Worm (Caenorhabditis elegans) whole organism, young adult: ENCODE data around the gene F45C12.17.

Experiments
- B0261.1 ChIP-seq: sonication (generic microtip); optimal IDR thresholded peaks from 2 replicates; lab custom pipeline; 2016; ENCODE audit warnings: mild to moderate bottlenecking, missing genetic modification characterization, moderate library complexity, missing compliant biosample characterization
- B0336.3 ChIP-seq: fragments of 200-800 bp; sonication (Bioruptor generic); IDR thresholded peaks from 2 replicates; pipeline ENCODE4 v1.3.6; 2022; ENCODE audit warnings: missing genetic modification characterization, missing compliant biosample characterization
- C17E4.6 ChIP-seq: fragments of 200-800 bp; sonication (Bioruptor generic); IDR thresholded peaks from 2 replicates; pipeline ENCODE4 v1.3.6; 2022; ENCODE audit warnings: missing genetic modification reagents, missing genetic modification characterization, missing compliant biosample characterization
- F10E7.11 ChIP-seq: sonication (generic microtip); optimal IDR thresholded peaks from 2 replicates; lab custom pipeline; 2017; ENCODE audit warnings: mild to moderate bottlenecking, missing genetic modification characterization, moderate library complexity, missing compliant biosample characterization
- F22D6.2 ChIP-seq: sonication (generic microtip); optimal IDR thresholded peaks from 2 replicates; lab custom pipeline; 2016; ENCODE audit warnings: mild to moderate bottlenecking, missing genetic modification characterization, missing compliant biosample characterization
- F37B4.10 ChIP-seq: fragments of 200-800 bp; sonication (Bioruptor generic); IDR thresholded peaks from 2 replicates; pipeline ENCODE4 v1.3.6; 2022; ENCODE audit warnings: missing genetic modification characterization, missing compliant biosample characterization
- F55B11.4 ChIP-seq: sonication (generic microtip); optimal IDR thresholded peaks from 2 replicates; lab custom pipeline; 2016; ENCODE audit warnings: missing compliant biosample characterization, missing genetic modification characterization, borderline replicate concordance; ENCODE audit not compliant: insufficient read depth
- F57A8.1 ChIP-seq: fragments of 200-800 bp; sonication (Bioruptor generic); optimal IDR thresholded peaks from 2 replicates; lab custom pipeline; 2018; ENCODE audit warnings: mild to moderate bottlenecking, missing genetic modification characterization, moderate library complexity, missing compliant biosample characterization
- T26A5.8 ChIP-seq: sonication (generic microtip); optimal IDR thresholded peaks from 2 replicates; lab custom pipeline; 2016; ENCODE audit warnings: missing genetic modification characterization, missing compliant biosample characterization
- Y53G8AR.9 ChIP-seq: fragments of 200-800 bp; sonication (Bioruptor generic); conservative IDR thresholded peaks from 2 replicates; pipeline ENCODE4 v1.3.6; 2022; ENCODE audit warnings: missing genetic modification reagents, missing genetic modification characterization, missing compliant biosample characterization
- Y56A3A.18 ChIP-seq: fragments of 200-800 bp; sonication (Bioruptor generic); IDR thresholded peaks from 2 replicates; pipeline ENCODE4 v1.3.6; 2022; ENCODE audit warnings: missing genetic modification reagents, missing genetic modification characterization, missing compliant biosample characterization
- Y95B8A.8 ChIP-seq: fragments of 200-800 bp; sonication (Bioruptor generic); IDR thresholded peaks from 2 replicates; pipeline ENCODE4 v1.3.6; 2022; ENCODE audit warnings: missing genetic modification reagents, missing genetic modification characterization, missing compliant biosample characterization
- akir-1 ChIP-seq: fragments of 200-800 bp; sonication (Bioruptor generic); optimal IDR thresholded peaks from 2 replicates; lab custom pipeline; 2018; ENCODE audit warnings: mild to moderate bottlenecking, missing genetic modification characterization, moderate library complexity, missing compliant biosample characterization
- aptf-2 ChIP-seq: fragments of 200-800 bp; sonication (Bioruptor generic); conservative IDR thresholded peaks from 2 replicates; pipeline ENCODE4 v1.3.6; 2022; ENCODE audit warnings: missing genetic modification reagents, missing genetic modification characterization, missing compliant biosample characterization
- atf-7 ChIP-seq: sonication (generic microtip); optimal IDR thresholded peaks from 2 replicates; lab custom pipeline; 2017; ENCODE audit warnings: mild to moderate bottlenecking, missing genetic modification characterization, missing compliant biosample characterization
- athp-1 ChIP-seq: sonication (generic microtip); optimal IDR thresholded peaks from 2 replicates; lab custom pipeline; 2017; ENCODE audit warnings: mild to moderate bottlenecking, missing genetic modification characterization, missing compliant biosample characterization
- cebp-1 ChIP-seq, 2 experiments: fragments of 200-800 bp in 1 of 2; sonication (Bioruptor generic) in 1 of 2; sonication (generic microtip) in 1 of 2; IDR thresholded peaks in 1 of 2; optimal IDR thresholded peaks in 1 of 2; 2 replicates each; pipeline versions ENCODE4 v1.3.6 to Lab custom; 2017 to 2022; ENCODE audit warnings: missing compliant biosample characterization in 2 of 2, missing genetic modification characterization in 2 of 2, mild to moderate bottlenecking in 1 of 2, missing genetic modification reagents in 1 of 2, moderate library complexity in 1 of 2
- ceh-79 ChIP-seq: sonication (generic microtip); optimal IDR thresholded peaks from 2 replicates; lab custom pipeline; 2017; ENCODE audit warnings: mild to moderate bottlenecking, missing genetic modification characterization, missing compliant biosample characterization
- ceh-91 ChIP-seq: fragments of 200-800 bp; sonication (Bioruptor generic); IDR thresholded peaks from 2 replicates; pipeline ENCODE4 v1.3.6; 2022; ENCODE audit warnings: missing genetic modification reagents, missing genetic modification characterization, missing compliant biosample characterization
- ets-4 ChIP-seq: fragments of 200-800 bp; sonication (Bioruptor generic); optimal IDR thresholded peaks from 2 replicates; lab custom pipeline; 2018; ENCODE audit warnings: mild to moderate bottlenecking, missing genetic modification characterization, missing compliant biosample characterization
- fkh-3 ChIP-seq: sonication (generic microtip); optimal IDR thresholded peaks from 2 replicates; lab custom pipeline; 2016; ENCODE audit warnings: mild to moderate bottlenecking, missing genetic modification characterization, missing compliant biosample characterization
- lin-40 ChIP-seq: sonication (generic microtip); optimal IDR thresholded peaks from 2 replicates; lab custom pipeline; 2016; ENCODE audit warnings: missing genetic modification characterization, mild to moderate bottlenecking, missing compliant biosample characterization, missing genotype, missing genetic modification reagents
- lin-54 ChIP-seq: fragments of 200-800 bp; sonication (Bioruptor generic); optimal IDR thresholded peaks from 2 replicates; lab custom pipeline; 2018; ENCODE audit warnings: mild to moderate bottlenecking, missing genetic modification characterization, missing compliant biosample characterization
- lir-1 ChIP-seq: fragments of 200-800 bp; sonication (Bioruptor generic); conservative IDR thresholded peaks from 2 replicates; pipeline ENCODE4 v1.3.6; 2022; ENCODE audit warnings: missing genetic modification reagents, missing genetic modification characterization, missing compliant biosample characterization
- lsy-27 ChIP-seq: sonication (generic microtip); optimal IDR thresholded peaks from 2 replicates; lab custom pipeline; 2017; ENCODE audit warnings: missing genetic modification characterization, mild to moderate bottlenecking, missing compliant biosample characterization, antibody characterized with exemption, missing genotype, borderline replicate concordance; ENCODE audit not compliant: insufficient read depth
- madf-10 ChIP-seq: sonication (generic microtip); optimal IDR thresholded peaks from 2 replicates; lab custom pipeline; 2016; ENCODE audit warnings: mild to moderate bottlenecking, missing genetic modification characterization, missing compliant biosample characterization
- madf-6 ChIP-seq: fragments of 200-800 bp; sonication (Bioruptor generic); IDR thresholded peaks from 2 replicates; pipeline ENCODE4 v1.3.6; 2022; ENCODE audit warnings: missing genetic modification reagents, missing genetic modification characterization, missing compliant biosample characterization
- mxl-1 ChIP-seq: sonication (generic microtip); optimal IDR thresholded peaks from 2 replicates; lab custom pipeline; 2016; ENCODE audit warnings: missing genetic modification characterization, missing compliant biosample characterization
- nhr-27 ChIP-seq: fragments of 200-800 bp; sonication (Bioruptor generic); optimal IDR thresholded peaks from 2 replicates; lab custom pipeline; 2018; ENCODE audit warnings: mild to moderate bottlenecking, missing genetic modification characterization, moderate library complexity, missing compliant biosample characterization
- nhr-80 ChIP-seq: sonication (generic microtip); optimal IDR thresholded peaks from 2 replicates; lab custom pipeline; 2016; ENCODE audit warnings: missing genetic modification characterization, missing compliant biosample characterization
- repo-1 ChIP-seq: sonication (generic microtip); optimal IDR thresholded peaks from 2 replicates; lab custom pipeline; 2017; ENCODE audit warnings: mild to moderate bottlenecking, missing genetic modification characterization, missing compliant biosample characterization
- snpc-3.4 ChIP-seq: sonication (generic microtip); optimal IDR thresholded peaks from 2 replicates; lab custom pipeline; 2017; ENCODE audit warnings: missing genetic modification characterization, mild to moderate bottlenecking, missing compliant biosample characterization, antibody characterized with exemption, moderate library complexity, missing genotype, missing genetic modification reagents
- snpc-4 ChIP-seq, 5 experiments: fragments of 150-350 bp in 1 of 5; sonication (generic microtip) in 4 of 5; optimal IDR thresholded peaks; 2 replicates each; lab custom pipeline; 2014 to 2018; ENCODE audit warnings: missing genetic modification characterization in 5 of 5, missing biosample characterization in 3 of 5, antibody characterized with exemption in 2 of 5, mild to moderate bottlenecking in 2 of 5, missing compliant biosample characterization in 2 of 5, missing genotype in 2 of 5, moderate library complexity in 2 of 5, missing genetic modification reagents in 1 of 5
- tbx-9 ChIP-seq: sonication (generic microtip); optimal IDR thresholded peaks from 2 replicates; lab custom pipeline; 2016; ENCODE audit warnings: borderline replicate concordance, missing genetic modification characterization, inconsistent platforms, missing compliant biosample characterization
- tlf-1 ChIP-seq: fragments of 200-800 bp; sonication (Bioruptor generic); optimal IDR thresholded peaks from 2 replicates; lab custom pipeline; 2018; ENCODE audit warnings: mild to moderate bottlenecking, missing genetic modification characterization, missing compliant biosample characterization
- ztf-22 ChIP-seq: fragments of 200-800 bp; sonication (Bioruptor generic); optimal IDR thresholded peaks from 2 replicates; lab custom pipeline; 2018; ENCODE audit warnings: mild to moderate bottlenecking, missing genetic modification characterization, moderate library complexity, missing compliant biosample characterization
- ztf-28 ChIP-seq: fragments of 200-800 bp; sonication (Bioruptor generic); IDR thresholded peaks from 2 replicates; pipeline ENCODE4 v1.3.6; 2022; ENCODE audit warnings: missing genetic modification reagents, missing genetic modification characterization, missing compliant biosample characterization
- ztf-3 ChIP-seq: fragments of 200-800 bp; sonication (Bioruptor generic); optimal IDR thresholded peaks from 2 replicates; lab custom pipeline; 2018; ENCODE audit warnings: mild to moderate bottlenecking, missing genetic modification characterization, missing compliant biosample characterization

Gene F45C12.17

DNA sequence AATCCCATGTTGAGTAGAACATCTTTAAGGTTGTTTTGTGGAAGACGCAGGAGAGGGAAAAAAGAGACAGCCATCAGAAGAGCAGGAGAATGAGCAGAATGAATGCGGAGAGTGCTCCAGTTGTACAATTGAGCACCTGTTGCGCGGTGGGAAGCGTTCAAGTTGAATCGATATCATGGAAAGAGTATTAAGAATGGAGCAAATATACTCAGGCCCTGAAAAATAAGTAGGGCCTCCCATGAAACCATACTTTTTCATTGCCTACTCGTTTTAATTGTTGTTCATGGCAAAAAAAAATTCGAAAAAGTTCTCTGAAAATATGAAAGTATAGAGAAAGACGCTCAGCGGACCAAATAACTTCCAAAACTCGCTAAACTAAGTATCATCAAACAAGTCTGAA, 6.8 kb upstream of the F45C12.17 start, which contains the start of gene fbxb-48:
fbxb-48 (minus strand) TSS at position 101 of the 400 bp plus-strand sequence.
- TF ChIP-seq atf-7 (tag; lab: Kevin White, UChicago), result no peak
- TF ChIP-seq F37B4.10, result no peak
- no peak for TF ChIP-seq ztf-28 (GFP tag; lab: Robert Waterston, UW)
- no peak for TF ChIP-seq ceh-79 (tag; lab: Kevin White, UChicago)
- TF ChIP-seq tlf-1, result no peak
- TF ChIP-seq repo-1 (tag; lab: Kevin White, UChicago), result no peak
- TF ChIP-seq aptf-2, result no peak
- TF ChIP-seq F22D6.2 (tag; lab: Kevin White, UChicago), result no peak
- no peak for TF ChIP-seq lin-54 (GFP tag; lab: Kevin White, UChicago)
- TF ChIP-seq mxl-1 (tag; lab: Kevin White, UChicago), result no peak

DNA sequence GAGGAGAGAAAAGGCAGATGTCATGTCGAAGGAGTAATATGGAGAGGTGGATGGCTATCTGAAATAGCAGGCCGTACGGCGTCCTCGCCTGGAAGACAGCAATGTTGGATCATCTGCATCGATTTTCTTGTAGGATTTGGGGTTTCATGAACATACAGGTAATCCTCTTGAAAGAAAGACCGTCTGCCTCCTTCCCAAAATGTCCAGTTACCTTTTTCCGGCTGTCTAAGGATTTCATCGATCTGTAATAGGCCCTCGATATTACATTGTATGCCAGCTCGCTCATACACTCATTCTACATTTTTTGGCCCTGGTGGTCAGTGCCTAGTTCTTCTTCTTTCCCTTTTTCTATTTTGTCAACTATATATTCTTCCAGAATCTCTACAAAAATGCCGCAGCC, 3.5 kb upstream of the F45C12.17 start, which contains the start of the genes fbxb-5 and btb-8:
fbxb-5 (minus strand) TSS at position 101 of the 400 bp plus-strand sequence.
btb-8 (plus strand) TSS at position 377 of the 400 bp plus-strand sequence.
- TF ChIP-seq F55B11.4 (tag; lab: Kevin White, UChicago), result no peak
- TF ChIP-seq ztf-3 (GFP tag; lab: Kevin White, UChicago), result no peak
- no peak for TF ChIP-seq lsy-27 (tag; lab: Kevin White, UChicago)
- no peak for TF ChIP-seq tbx-9
- no peak for TF ChIP-seq snpc-4 (GFP tag; optimal IDR thresholded peaks at IDR 0.05; lab: Kevin White, UChicago)
- no peak for TF ChIP-seq snpc-4 (tag; optimal IDR thresholded peaks at IDR 0.05; lab: Kevin White, UChicago)
- no peak for TF ChIP-seq ztf-28 (GFP tag; lab: Robert Waterston, UW)
- no peak for TF ChIP-seq madf-6 (GFP tag; lab: Robert Waterston, UW)
- no peak for TF ChIP-seq ets-4 (GFP tag; lab: Kevin White, UChicago)
- TF ChIP-seq Y56A3A.18 (GFP tag; lab: Robert Waterston, UW), result no peak
- TF ChIP-seq C17E4.6 (GFP tag; lab: Robert Waterston, UW), result no peak
- no peak for TF ChIP-seq T26A5.8 (tag; lab: Kevin White, UChicago)
- no peak for TF ChIP-seq ceh-91 (GFP tag; lab: Robert Waterston, UW)
- TF ChIP-seq lir-1, result no peak
- TF ChIP-seq F10E7.11 (tag; lab: Kevin White, UChicago), result no peak
- no peak for TF ChIP-seq ztf-22 (GFP tag; lab: Kevin White, UChicago)
- no peak for TF ChIP-seq nhr-27 (tag; lab: Kevin White, UChicago)
- no peak for TF ChIP-seq madf-10
- TF ChIP-seq snpc-3.4 (tag; lab: Kevin White, UChicago), result no peak

DNA sequence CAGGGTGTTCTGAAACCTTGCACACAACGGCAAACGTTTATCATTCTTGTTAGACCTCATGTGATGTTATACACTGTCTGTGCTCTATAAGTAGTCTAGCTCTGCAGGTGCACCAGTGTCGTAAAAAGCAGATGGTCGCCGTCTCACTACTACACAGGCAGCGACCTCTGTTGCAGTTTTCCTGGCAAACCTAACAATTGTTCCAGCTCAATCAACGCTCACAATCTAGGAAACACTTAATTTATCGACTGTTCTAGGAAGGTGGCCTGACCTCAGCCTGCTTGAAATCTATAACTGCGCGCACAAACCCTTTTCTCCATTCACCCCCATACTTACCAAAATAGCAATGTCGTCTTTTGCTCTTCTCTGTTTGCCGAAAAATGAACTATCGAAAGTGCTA, 1.6 kb upstream of the F45C12.17 start, which contains the start of gene fbxb-11:
fbxb-11 (plus strand) TSS at position 301 of the 400 bp plus-strand sequence.
- no peak for TF ChIP-seq F57A8.1
- no peak for TF ChIP-seq nhr-80 (tag; lab: Kevin White, UChicago)
- TF ChIP-seq B0261.1 (tag; lab: Kevin White, UChicago), result no peak
- no peak for TF ChIP-seq B0336.3 (GFP tag; lab: Robert Waterston, UW)
- no peak for TF ChIP-seq athp-1 (tag; lab: Kevin White, UChicago)
- TF ChIP-seq ceh-79 (tag; lab: Kevin White, UChicago), result no peak
- TF ChIP-seq tbx-9, result no peak
- TF ChIP-seq Y95B8A.8 (GFP tag; lab: Robert Waterston, UW), result no peak
- TF ChIP-seq ztf-22 (GFP tag; lab: Kevin White, UChicago), result no peak
- TF ChIP-seq tlf-1, result no peak
- TF ChIP-seq lin-40 (tag; lab: Kevin White, UChicago), result no peak
- no peak for TF ChIP-seq akir-1 (GFP tag; lab: Kevin White, UChicago)
- no peak for TF ChIP-seq Y53G8AR.9 (GFP tag; lab: Robert Waterston, UW)
- TF ChIP-seq fkh-3, result no peak
- no peak for TF ChIP-seq cebp-1 (GFP tag; IDR thresholded peaks at IDR 0.05; lab: Robert Waterston, UW)
- no peak for TF ChIP-seq cebp-1 (tag; optimal IDR thresholded peaks at IDR 0.05; lab: Kevin White, UChicago)
- no peak for TF ChIP-seq F10E7.11 (tag; lab: Kevin White, UChicago)
